Worm (Caenorhabditis elegans) whole organism, dauer: ENCODE measurements around the gene C29E4.15.

Experiments used
- unc-62 ChIP-seq: sonication (generic microtip); optimal IDR thresholded peaks from 2 replicates; lab custom pipeline; 2017; ENCODE audit warnings: missing biosample characterization, missing genetic modification reagents, missing genetic modification characterization

Gene C29E4.15

ce11 chrIII:7952077-7952765 is at the start of gene C29E4.15:
Gene C29E4.15 (plus strand): TSS chrIII:7952623.
- no peak for TF ChIP-seq unc-62

- no peak for TF ChIP-seq unc-62
These were observed 49.0 kb upstream of the C29E4.15 start for ce11 chrIII:7903427-7903826.

ce11 chrIII:7907515-7907914 is 44.9 kb upstream of the C29E4.15 start, which contains the start of gene pcp-5:
Gene pcp-5 (minus strand): TSS chrIII:7907615.
- TF ChIP-seq unc-62 = no peak

DNA sequence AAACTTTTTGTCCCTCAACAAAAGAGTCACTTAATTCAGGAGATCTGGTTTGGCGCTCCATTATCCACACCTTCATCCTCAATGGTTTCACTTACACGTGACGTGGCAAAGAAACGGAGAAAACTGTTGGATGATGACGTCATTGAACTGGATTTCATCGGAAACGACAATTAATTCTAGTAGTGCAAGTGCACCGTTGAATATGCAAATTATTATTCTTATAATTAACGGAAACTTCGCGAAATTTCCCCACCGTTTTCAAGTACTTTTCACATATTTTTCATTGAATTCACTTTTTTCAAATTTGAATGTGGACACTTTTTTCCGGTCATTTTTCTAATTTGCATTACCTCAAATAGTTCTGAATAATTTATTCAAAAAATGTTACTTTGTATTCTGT is 43.2 kb upstream of the C29E4.15 start, which contains the start of gene ZK688.1:
Gene ZK688.1, plus strand, starts transcription at position 301 of the 400 bp plus-strand sequence.
- TF ChIP-seq unc-62 = no peak

DNA sequence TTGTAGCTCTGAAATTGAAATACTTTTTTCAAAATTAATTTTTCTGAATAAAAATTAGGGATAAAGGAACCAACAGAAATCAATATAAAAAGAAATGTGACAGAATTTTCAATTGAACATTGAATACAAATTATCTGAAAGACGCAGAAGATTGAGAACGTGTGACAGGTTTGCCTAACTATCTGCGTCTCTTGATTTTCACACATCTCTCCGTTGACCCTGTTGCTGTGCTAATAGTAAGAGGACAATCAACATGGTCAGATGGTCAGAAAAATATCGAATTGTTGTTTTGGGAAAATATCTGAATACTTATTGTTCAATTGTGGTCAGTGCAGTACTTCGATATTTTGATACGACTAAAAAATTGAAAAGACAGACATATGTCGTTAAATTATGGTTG is 40.8 kb upstream of the C29E4.15 start, which contains the start of gene ZK688.7:
Gene ZK688.7, minus strand, starts transcription at position 14 of the 400 bp plus-strand sequence.
- TF ChIP-seq unc-62 = no peak

- TF ChIP-seq unc-62 = no peak
These were observed 38.9 kb upstream of the C29E4.15 start, which contains the start of gene ZK688.12 for ce11 chrIII:7913488-7913887. Gene ZK688.12 (minus strand): TSS chrIII:7913588.

DNA sequence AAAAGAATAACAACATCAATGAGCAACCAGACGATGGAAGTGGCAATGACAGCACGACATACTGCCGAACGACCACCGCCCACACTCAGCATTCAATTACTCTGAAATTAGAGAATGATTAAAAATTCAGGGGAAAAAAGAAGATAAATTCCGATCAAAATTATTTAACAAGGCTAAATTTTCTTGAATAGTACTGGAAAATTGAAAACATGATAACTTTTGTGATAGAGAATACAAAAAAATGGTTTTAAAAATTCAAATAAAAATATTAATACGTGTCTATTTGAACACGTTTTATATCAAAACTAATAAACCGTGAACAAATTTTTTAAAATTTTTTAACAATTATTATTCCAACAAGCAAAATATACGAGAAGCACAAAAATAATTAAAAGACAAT is 34.8 kb upstream of the C29E4.15 start, which contains the start of gene gly-3:
Gene gly-3, minus strand, starts transcription at position 101 of the 400 bp plus-strand sequence.
- no peak for TF ChIP-seq unc-62

- TF ChIP-seq unc-62 = no peak
These were observed 32.6 kb upstream of the C29E4.15 start, which contains the start of gene C29E4.14 for ce11 chrIII:7919823-7920222. Gene C29E4.14 (plus strand): TSS chrIII:7920123.

DNA sequence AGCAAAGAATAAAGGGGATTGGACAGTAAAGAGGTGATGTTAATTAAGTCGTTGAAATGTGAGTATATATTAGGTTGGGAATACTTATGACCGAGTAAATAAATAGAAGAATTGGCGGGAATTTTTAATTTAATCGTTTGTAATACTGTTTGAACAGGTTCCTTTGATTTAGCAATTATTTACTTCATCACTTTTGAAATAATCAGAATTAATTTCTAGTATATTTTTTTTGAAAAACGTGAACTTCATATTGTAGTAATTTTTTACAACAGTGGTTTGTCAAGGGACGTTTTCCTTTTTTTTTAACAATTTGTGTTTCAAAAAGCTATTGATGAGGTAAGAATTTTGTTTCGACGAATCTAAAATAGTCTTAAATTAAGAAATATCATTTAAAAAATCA is 30.2 kb upstream of the C29E4.15 start, which contains the start of gene C29E4.17:
Gene C29E4.17, plus strand, starts transcription at position 301 of the 400 bp plus-strand sequence.
- TF ChIP-seq unc-62 = no peak

DNA sequence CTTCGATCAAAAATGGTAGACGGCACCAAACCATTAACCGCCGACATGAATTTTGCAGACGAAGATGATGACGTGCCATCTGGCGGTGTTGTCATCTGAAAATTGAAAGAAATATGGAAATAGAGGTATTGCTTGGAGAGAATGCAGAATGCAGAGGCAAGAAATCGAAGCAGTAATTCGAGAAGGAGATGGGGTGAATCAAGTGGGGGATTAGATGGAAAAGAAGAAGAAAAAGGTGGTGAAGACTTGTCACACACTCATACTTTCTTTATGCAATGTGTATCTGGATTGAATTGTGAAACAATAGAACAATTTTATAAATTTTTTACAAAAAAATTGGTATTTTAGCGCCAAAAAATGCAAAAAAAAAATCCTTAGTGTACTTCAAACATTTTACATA is 27.6 kb upstream of the C29E4.15 start, which contains the start of gene tag-250:
Gene tag-250, minus strand, starts transcription at position 101 of the 400 bp plus-strand sequence.
- TF ChIP-seq unc-62 = no peak

ce11 chrIII:7925968-7926367 is 26.5 kb upstream of the C29E4.15 start:
- TF ChIP-seq unc-62 = no peak

DNA sequence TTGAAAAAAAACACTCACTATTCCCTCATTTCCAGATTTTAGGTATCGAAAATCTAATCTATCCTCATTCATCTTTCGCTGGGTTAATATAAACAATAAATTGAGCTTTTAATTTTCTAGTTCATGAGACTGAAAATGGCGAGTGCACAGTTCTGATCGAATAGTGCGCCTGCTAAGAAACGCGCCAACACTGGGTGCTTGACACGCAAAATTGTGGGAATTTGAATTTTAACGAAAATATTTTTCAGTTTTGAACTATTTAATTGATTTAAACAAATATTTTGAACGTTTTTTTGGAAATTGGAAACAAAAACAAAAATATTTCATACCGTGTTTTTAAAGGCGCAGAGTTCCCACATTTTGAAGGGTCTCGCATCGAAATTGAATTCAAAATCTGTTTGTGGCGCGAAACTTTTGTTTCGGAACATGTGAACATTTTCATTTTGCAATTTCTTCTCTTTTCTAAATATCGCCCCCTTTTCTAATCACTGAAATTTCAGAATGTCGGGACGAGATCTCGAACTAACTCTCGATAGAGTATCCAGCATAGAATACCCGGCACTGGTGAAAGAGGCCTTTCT is 23.8 kb upstream of the C29E4.15 start, which contains the start of the genes C29E4.13 and npp-15:
Gene C29E4.13, minus strand, starts transcription at position 169 of the 581 bp plus-strand sequence.
Gene npp-15, plus strand, starts transcription at position 495 of the 581 bp plus-strand sequence.
- TF ChIP-seq unc-62 = no peak

- TF ChIP-seq unc-62 = no peak
These were observed 19.2 kb upstream of the C29E4.15 start, which contains the start of gene ran-2 for ce11 chrIII:7933235-7933634. Gene ran-2 (plus strand): TSS chrIII:7933535.

DNA sequence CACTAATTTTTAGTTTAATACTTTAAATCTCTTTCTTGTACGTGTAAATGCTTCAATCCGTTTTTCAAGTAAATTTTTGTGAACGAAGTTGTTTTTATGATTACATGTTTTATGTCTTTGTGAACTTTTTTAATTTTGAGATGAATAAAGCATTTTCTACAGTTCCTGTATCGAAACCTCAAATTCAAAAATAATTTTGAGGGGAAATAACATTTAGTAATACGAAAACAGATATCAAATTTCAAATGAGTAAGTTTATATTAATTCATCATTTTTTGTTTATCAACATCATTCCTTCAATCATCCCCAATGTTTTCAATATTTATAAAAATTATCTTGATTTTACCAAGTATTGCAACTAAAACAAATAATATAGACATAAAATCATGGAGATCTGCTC is 14.9 kb upstream of the C29E4.15 start, which contains the start of gene C29E4.10:
Gene C29E4.10, plus strand, starts transcription at position 301 of the 400 bp plus-strand sequence.
- TF ChIP-seq unc-62 = no peak

DNA sequence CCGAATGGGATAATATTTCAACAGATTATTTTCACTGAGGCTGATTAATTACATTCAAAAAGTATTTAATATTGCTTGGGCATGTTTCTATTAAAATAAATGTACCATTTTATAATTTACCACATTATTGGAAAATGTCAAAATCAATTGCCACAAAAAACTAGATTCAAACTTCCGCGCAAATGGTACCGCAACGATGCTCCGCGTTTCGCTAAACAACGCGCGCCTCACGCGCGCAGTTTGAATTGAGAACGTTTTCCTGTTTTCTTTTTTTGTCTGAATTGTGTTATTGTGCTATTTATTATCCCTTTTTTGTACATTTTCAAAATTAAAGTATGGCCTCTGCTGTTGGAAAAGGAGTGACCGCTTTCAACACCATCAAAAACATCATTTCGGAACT is 11.6 kb upstream of the C29E4.15 start, which contains the start of gene C29E4.12:
Gene C29E4.12, plus strand, starts transcription at position 333 of the 400 bp plus-strand sequence.
- no peak for TF ChIP-seq unc-62

ce11 chrIII:7941417-7941816 is 11.0 kb upstream of the C29E4.15 start, which contains the start of gene kle-2:
Gene kle-2 (plus strand): TSS chrIII:7941717.
- no peak for TF ChIP-seq unc-62

ce11 chrIII:7946968-7947491 is 5.4 kb upstream of the C29E4.15 start, which contains the start of gene gsto-1:
Gene gsto-1 (minus strand): TSS chrIII:7947018.
- TF ChIP-seq unc-62 = no peak
